Fruit fly (Drosophila melanogaster): ENCODE results near the gene Drice.

Drice gene

dm6 chr3R:29786016-29786996, 13.2 kb upstream of the Drice start (continued):
- peak; percentile 77 for TF ChIP-seq lz (GFP tag; optimal IDR thresholded peaks at IDR 0.05)
- TF ChIP-seq cyc (GFP tag; optimal IDR thresholded peaks at IDR 0.05) = peak; percentile 92
- no peak for TF ChIP-seq fd59A (GFP tag; optimal IDR thresholded peaks at IDR 0.05)
- TF ChIP-seq CG9139 (GFP tag; optimal IDR thresholded peaks at IDR 0.05) = no peak
- peak; percentile 69 for TF ChIP-seq CG8119 (GFP tag; IDR thresholded peaks at IDR 0.05)
- peak; percentile 65 for TF ChIP-seq Eip93F (GFP tag; optimal IDR thresholded peaks at IDR 0.05)
- peak; percentile 79 for TF ChIP-seq Hr39 (GFP tag; optimal IDR thresholded peaks at IDR 0.05)
- TF ChIP-seq Sox15 (GFP tag; optimal IDR thresholded peaks at IDR 0.05) = peak; percentile 20
- peak; percentile 85 for TF ChIP-seq CG11902 (GFP tag; optimal IDR thresholded peaks at IDR 0.05)
- no peak for TF ChIP-seq CG8632 (GFP tag; optimal IDR thresholded peaks at IDR 0.05)
- TF ChIP-seq achi (GFP tag; optimal IDR thresholded peaks at IDR 0.05) = peak; percentile 77
- TF ChIP-seq Eip78C (GFP tag) = peak; percentile 97
- TF ChIP-seq CG8319 (GFP tag; optimal IDR thresholded peaks at IDR 0.05) = peak; percentile 39
- TF ChIP-seq pdm3 (GFP tag; optimal IDR thresholded peaks at IDR 0.05) = peak; percentile 60
- no peak for TF ChIP-seq salr (GFP tag; optimal IDR thresholded peaks at IDR 0.05)
- TF ChIP-seq dsx (GFP tag; optimal IDR thresholded peaks at IDR 0.05; ENCODE audit: poor library complexity, severe bottlenecking) = peak; percentile 73
- peak; percentile 90 for TF ChIP-seq CG3919 (GFP tag; optimal IDR thresholded peaks at IDR 0.05)
- peak; percentile 49 for TF ChIP-seq CG34406 (GFP tag; optimal IDR thresholded peaks at IDR 0.05)
- TF ChIP-seq Hr38 (GFP tag; optimal IDR thresholded peaks at IDR 0.05) = no peak
- TF ChIP-seq Blimp-1 (GFP tag; optimal IDR thresholded peaks at IDR 0.05) = peak; percentile 64
- peak; percentile 24 for TF ChIP-seq CG16779 (tag; optimal IDR thresholded peaks at IDR 0.05)
- peak; percentile 46 for TF ChIP-seq CG6276 (GFP tag; optimal IDR thresholded peaks at IDR 0.05)
- TF ChIP-seq Lpt (GFP tag; optimal IDR thresholded peaks at IDR 0.05) = peak; percentile 63
- peak; percentile 46 for TF ChIP-seq OdsH (GFP tag; optimal IDR thresholded peaks at IDR 0.05)
- TF ChIP-seq Sox102F (GFP tag; optimal IDR thresholded peaks at IDR 0.05) = peak; percentile 76
- TF ChIP-seq CG6792 (GFP tag; optimal IDR thresholded peaks at IDR 0.05) = peak; percentile 58
- TF ChIP-seq acj6 (GFP tag; optimal IDR thresholded peaks at IDR 0.05) = peak; percentile 55
- TF ChIP-seq vri (GFP tag; optimal IDR thresholded peaks at IDR 0.05) = peak; percentile 65
- peak; percentile 70 for TF ChIP-seq Ets96B (tag; optimal IDR thresholded peaks at IDR 0.05)

DNA sequence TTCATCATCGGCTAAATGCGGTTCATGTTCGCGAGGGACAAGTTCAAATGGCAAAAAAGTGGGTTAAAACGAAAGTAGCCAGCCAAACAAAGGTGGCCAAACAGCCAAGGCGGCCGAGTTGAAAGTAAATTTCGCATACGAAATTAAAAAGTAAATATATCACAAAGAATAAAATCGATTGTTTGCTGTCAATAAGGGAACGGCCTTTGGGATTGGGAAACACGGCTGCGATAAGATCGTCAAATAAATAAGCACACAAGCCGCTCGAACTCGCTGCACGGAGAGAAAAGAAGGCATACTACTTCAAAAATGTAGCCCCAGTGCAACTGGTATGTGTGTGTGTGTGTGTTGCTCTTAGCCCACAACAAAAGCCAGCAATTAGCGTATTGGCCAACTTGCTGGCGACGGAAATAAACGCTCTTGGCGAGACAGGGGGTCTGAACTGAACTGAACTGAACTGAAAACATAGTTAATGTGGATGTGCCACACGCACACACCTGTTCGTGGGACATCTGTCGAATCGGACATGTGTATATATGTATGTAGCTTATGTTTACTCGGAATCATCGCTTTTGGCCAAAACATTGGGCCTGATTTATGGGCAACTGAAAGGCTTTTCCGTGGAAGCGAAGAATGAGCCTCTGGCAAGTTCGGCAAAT, 11.4 kb upstream of the Drice start:
- TF ChIP-seq Met (GFP tag; optimal IDR thresholded peaks at IDR 0.05) (peak; percentile 15), ss (GFP tag; optimal IDR thresholded peaks at IDR 0.05) (no peak), Blimp-1 (GFP tag; optimal IDR thresholded peaks at IDR 0.05) (peak; percentile 65), CG6854 (GFP tag; optimal IDR thresholded peaks at IDR 0.05) (peak; percentile 56), Sox102F (GFP tag; optimal IDR thresholded peaks at IDR 0.05) (peak; percentile 33), Hr38 (GFP tag; optimal IDR thresholded peaks at IDR 0.05) (no peak), esn (GFP tag; optimal IDR thresholded peaks at IDR 0.05) (peak; percentile 43), Hr4 (GFP tag; optimal IDR thresholded peaks at IDR 0.05) (no peak), Sox14 (GFP tag; optimal IDR thresholded peaks at IDR 0.05) (peak; percentile 18), CG8319 (GFP tag; optimal IDR thresholded peaks at IDR 0.05) (no peak), CG9139 (GFP tag; optimal IDR thresholded peaks at IDR 0.05) (no peak), CG11762 (GFP tag; optimal IDR thresholded peaks at IDR 0.05; ENCODE audit: insufficient read depth) (no peak), CG11294 (GFP tag; IDR thresholded peaks at IDR 0.05) (no peak), topi (GFP tag; optimal IDR thresholded peaks at IDR 0.05) (peak; percentile 38), Smox (GFP tag; optimal IDR thresholded peaks at IDR 0.05) (no peak), Lpt (GFP tag; optimal IDR thresholded peaks at IDR 0.05) (no peak), vri (GFP tag; optimal IDR thresholded peaks at IDR 0.05) (peak; percentile 18), fd85E (GFP tag; optimal IDR thresholded peaks at IDR 0.05) (no peak), Eip93F (GFP tag; optimal IDR thresholded peaks at IDR 0.05) (peak; percentile 5), svp (GFP tag) (peak; percentile 77), CG7368 (GFP tag; optimal IDR thresholded peaks at IDR 0.05) (no peak), Eip78C (GFP tag) (no peak), dac (GFP tag; optimal IDR thresholded peaks at IDR 0.05) (no peak), fkh (GFP tag; optimal IDR thresholded peaks at IDR 0.05) (no peak)
